Worm (Caenorhabditis elegans): ENCODE data around the gene F56A8.8.

F56A8.8 gene

ce11 chrIII:13305537-13305936 lies 20.0 kb downstream of the F56A8.8 start:
- TF ChIP-seq aha-1 (tag) (peak; percentile 90), duxl-1 (tag; optimal IDR thresholded peaks at IDR 0.05; ENCODE audit: poor library complexity) (no peak)

ce11 chrIII:13307107-13307506 lies 21.6 kb downstream of the F56A8.8 start, which contains the start of the genes klp-19 and slc-36.1:
klp-19 (minus strand) TSS chrIII:13307259.
slc-36.1 (plus strand) TSS chrIII:13307502.
- TF ChIP-seq ceh-82 (tag; optimal IDR thresholded peaks at IDR 0.05) (no peak), pha-4 (GFP tag; IDR thresholded peaks at IDR 0.05) (no peak), pha-4 (tag; optimal IDR thresholded peaks at IDR 0.05) (peak; percentile 0), unc-62 (GFP tag; optimal IDR thresholded peaks at IDR 0.05 in 1 of 2) (no peak), unc-62 (tag; optimal IDR thresholded peaks at IDR 0.05) (no peak), zfp-2 (tag; optimal IDR thresholded peaks at IDR 0.05) (no peak), F37D6.2 (tag; optimal IDR thresholded peaks at IDR 0.05) (no peak), Y75B8A.6 (GFP tag; IDR thresholded peaks at IDR 0.05) (no peak), ces-1 (GFP tag; optimal IDR thresholded peaks at IDR 0.05) (no peak), D1046.2 (GFP tag; IDR thresholded peaks at IDR 0.05) (no peak), lin-38 (GFP tag; IDR thresholded peaks at IDR 0.05) (peak; percentile 67), aly-2 (tag; optimal IDR thresholded peaks at IDR 0.05) (no peak), jun-1 (tag; optimal IDR thresholded peaks at IDR 0.05) (no peak), daf-12 (tag; optimal IDR thresholded peaks at IDR 0.05) (no peak), F49E8.2 (tag; optimal IDR thresholded peaks at IDR 0.05; ENCODE audit: borderline replicate concordance) (no peak), daf-19 (GFP tag; conservative IDR thresholded peaks at IDR 0.05) (no peak), Y105C5A.15 (GFP tag; IDR thresholded peaks at IDR 0.05) (no peak), ceh-32 (tag; optimal IDR thresholded peaks at IDR 0.05; ENCODE audit: poor library complexity) (no peak), nhr-25 (tag; optimal IDR thresholded peaks at IDR 0.05; ENCODE audit: borderline replicate concordance, insufficient read depth) (no peak), zfp-3 (GFP tag; conservative IDR thresholded peaks at IDR 0.05) (no peak), rbr-2 (tag; optimal IDR thresholded peaks at IDR 0.05) (peak; percentile 26), snpc-1.2 (GFP tag; IDR thresholded peaks at IDR 0.05) (no peak), arid-1 (GFP tag; conservative IDR thresholded peaks at IDR 0.05) (0 out of 2 replicates have a peak, but pooled peaks have one; percentile 32), spr-1 (tag; optimal IDR thresholded peaks at IDR 0.05) (no peak), egl-43 (GFP tag; IDR thresholded peaks at IDR 0.05) (no peak), mep-1 (tag; optimal IDR thresholded peaks at IDR 0.05) (peak; percentile 8), ceh-62 (tag; optimal IDR thresholded peaks at IDR 0.05) (no peak), unc-39 (tag; optimal IDR thresholded peaks at IDR 0.05) (no peak), mxl-2 (GFP tag; conservative IDR thresholded peaks at IDR 0.05) (no peak), lin-1 (GFP tag; IDR thresholded peaks at IDR 0.05) (no peak), php-3 (GFP tag; IDR thresholded peaks at IDR 0.05) (no peak), dpl-1 (GFP tag; optimal IDR thresholded peaks at IDR 0.05) (peak; percentile 80), lsy-2 (tag; optimal IDR thresholded peaks at IDR 0.05) (peak in 1 of 2 experiments; percentile 53), skn-1 (tag; optimal IDR thresholded peaks at IDR 0.05) (no peak), F10B5.3 (tag; optimal IDR thresholded peaks at IDR 0.05) (no peak), duxl-1 (tag; optimal IDR thresholded peaks at IDR 0.05; ENCODE audit: poor library complexity) (no peak), Y48G9A.11 (GFP tag; IDR thresholded peaks at IDR 0.05) (no peak), F26F4.8 (GFP tag; conservative IDR thresholded peaks at IDR 0.05) (no peak), unc-130 (GFP tag; optimal IDR thresholded peaks at IDR 0.05) (no peak), lim-7 (GFP tag; IDR thresholded peaks at IDR 0.05) (no peak), fkh-10 (GFP tag; optimal IDR thresholded peaks at IDR 0.05) (no peak), ctbp-1 (GFP tag; IDR thresholded peaks at IDR 0.05) (no peak), ZK546.5 (tag; optimal IDR thresholded peaks at IDR 0.05) (no peak), daf-8 (GFP tag; IDR thresholded peaks at IDR 0.05) (no peak), zip-11 (GFP tag; IDR thresholded peaks at IDR 0.05) (no peak), nhr-102 (tag; optimal IDR thresholded peaks at IDR 0.05) (no peak), nhr-28 (tag; optimal IDR thresholded peaks at IDR 0.05) (no peak), R02D3.7 (tag; optimal IDR thresholded peaks at IDR 0.05) (no peak), aha-1 (tag) (peak; percentile 17), hif-1 (tag; optimal IDR thresholded peaks at IDR 0.05) (no peak)

Data from whole organism, L4 larva.